Worm (Caenorhabditis elegans): ENCODE results near the gene C27H5.6.

C27H5.6 gene

DNA sequence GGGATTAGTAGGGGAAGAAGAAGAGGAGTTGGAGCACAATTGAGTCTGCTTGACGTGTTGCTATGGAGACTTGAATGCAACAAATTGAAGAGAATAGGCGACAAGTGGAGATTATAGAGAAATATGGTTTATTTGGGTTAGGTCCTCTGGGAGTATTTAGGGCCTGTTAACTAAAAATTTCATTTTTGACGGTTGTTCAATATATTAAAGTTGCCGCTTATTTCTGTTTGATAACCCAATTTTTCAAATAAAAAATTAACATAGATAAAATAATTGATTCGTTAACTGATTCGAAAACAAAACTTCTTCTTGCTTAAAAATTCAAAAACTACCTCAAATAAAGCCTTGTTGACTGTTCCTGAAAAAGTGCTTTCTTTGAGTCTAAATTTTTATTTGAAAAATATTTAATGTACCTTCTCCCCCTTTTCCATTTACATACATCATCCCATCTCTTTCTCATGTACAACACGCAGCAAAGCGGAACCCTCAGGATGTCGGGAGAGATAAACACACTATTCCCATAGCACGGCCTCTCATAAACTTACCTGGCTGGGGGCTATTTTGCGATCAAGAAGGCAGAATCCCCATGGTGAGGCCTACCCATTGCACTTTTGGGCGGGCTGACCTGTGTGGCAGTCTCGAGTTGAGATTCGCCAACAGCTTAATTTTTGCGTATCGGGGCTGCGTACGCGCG lies 15.6 kb downstream of the C27H5.6 start, which contains the start of gene dyf-13:
TSS of gene dyf-13 (minus strand) at position 51 of the 694 bp plus-strand sequence.
- TF ChIP-seq ref-1 (GFP tag; conservative IDR thresholded peaks at IDR 0.05) = no peak
- no peak for TF ChIP-seq flt-1 (GFP tag; IDR thresholded peaks at IDR 0.05)
- TF ChIP-seq T22C8.4 (GFP tag; IDR thresholded peaks at IDR 0.05) = no peak
- no peak for TF ChIP-seq med-1 (GFP tag; optimal IDR thresholded peaks at IDR 0.05; ENCODE audit: insufficient read depth)
- no peak for TF ChIP-seq tab-1 (GFP tag; IDR thresholded peaks at IDR 0.05)
- TF ChIP-seq cog-1 (tag; optimal IDR thresholded peaks at IDR 0.05) = no peak
- TF ChIP-seq ztf-23 (GFP tag; IDR thresholded peaks at IDR 0.05) = no peak
- no peak for TF ChIP-seq klf-2 (GFP tag; conservative IDR thresholded peaks at IDR 0.05)
- TF ChIP-seq ztf-29 (GFP tag; IDR thresholded peaks at IDR 0.05) = no peak

DNA sequence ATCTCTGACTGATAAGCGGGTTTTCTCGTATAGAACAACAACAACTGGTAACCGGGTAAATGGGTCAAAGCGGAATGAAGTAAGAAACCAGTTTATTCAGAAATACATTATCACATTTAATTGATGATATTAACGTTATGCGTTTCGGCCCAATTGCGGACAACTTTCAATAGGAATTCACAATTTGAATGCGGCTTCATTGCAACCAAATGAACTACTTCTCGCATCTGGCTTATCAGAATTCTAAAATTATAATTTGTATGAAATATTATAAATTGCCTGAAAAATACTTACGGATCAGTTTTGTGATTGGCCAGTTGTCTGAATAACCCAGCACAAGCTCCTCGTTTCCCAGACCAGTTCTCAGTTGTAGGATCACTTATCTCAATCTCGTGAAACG lies 18.3 kb downstream of the C27H5.6 start, which contains the start of gene col-36:
TSS of gene col-36 (minus strand) at position 101 of the 400 bp plus-strand sequence.
- no peak for TF ChIP-seq klf-2 (GFP tag; conservative IDR thresholded peaks at IDR 0.05)
- no peak for TF ChIP-seq ztf-29 (GFP tag; IDR thresholded peaks at IDR 0.05)
- no peak for TF ChIP-seq ztf-23 (GFP tag; IDR thresholded peaks at IDR 0.05)
- no peak for TF ChIP-seq tab-1 (GFP tag; IDR thresholded peaks at IDR 0.05)
- no peak for TF ChIP-seq med-1 (GFP tag; optimal IDR thresholded peaks at IDR 0.05; ENCODE audit: insufficient read depth)
- no peak for TF ChIP-seq ref-1 (GFP tag; conservative IDR thresholded peaks at IDR 0.05)
- no peak for TF ChIP-seq T22C8.4 (GFP tag; IDR thresholded peaks at IDR 0.05)
- no peak for TF ChIP-seq flt-1 (GFP tag; IDR thresholded peaks at IDR 0.05)
- no peak for TF ChIP-seq cog-1 (tag; optimal IDR thresholded peaks at IDR 0.05)

DNA sequence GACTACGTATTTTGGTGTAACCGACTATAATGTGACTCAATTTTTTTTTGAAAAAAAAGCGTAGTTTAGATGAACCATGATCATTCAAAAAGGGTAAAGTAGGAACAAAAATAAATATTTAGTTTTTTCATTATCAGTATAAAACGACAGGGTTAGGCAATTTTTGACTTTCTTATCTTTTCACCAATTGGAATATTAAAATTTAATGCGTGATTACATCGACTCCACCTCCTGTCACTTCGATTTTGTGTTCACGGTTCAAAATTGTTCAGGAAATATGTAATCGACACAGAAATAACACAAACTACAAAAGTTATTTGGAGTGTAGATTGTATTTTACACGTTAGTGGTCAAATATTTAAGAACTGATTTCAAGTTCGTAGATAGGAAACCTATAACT lies 20.2 kb downstream of the C27H5.6 start:
- TF ChIP-seq tab-1 (GFP tag; IDR thresholded peaks at IDR 0.05) (no peak), med-1 (GFP tag; optimal IDR thresholded peaks at IDR 0.05; ENCODE audit: insufficient read depth) (no peak), ztf-23 (GFP tag; IDR thresholded peaks at IDR 0.05) (no peak)

DNA sequence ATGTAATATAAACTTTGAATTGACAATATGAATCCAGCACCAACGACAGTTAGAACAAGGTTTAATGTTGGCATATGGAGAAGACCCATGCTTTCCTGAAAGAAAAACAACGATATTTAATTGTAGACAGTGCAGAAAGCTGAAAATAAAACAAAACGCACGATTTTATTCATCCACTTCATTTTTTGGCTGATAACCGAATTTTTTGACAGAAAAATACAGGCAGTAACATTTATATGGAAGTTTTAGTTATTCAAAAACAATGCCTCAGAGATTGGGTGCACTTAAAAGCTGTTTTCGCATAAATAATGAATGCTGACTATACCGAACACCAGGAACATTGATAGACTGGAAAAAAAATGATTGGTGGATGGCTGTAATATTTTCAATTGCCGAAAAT lies 21.3 kb downstream of the C27H5.6 start, which contains the start of gene mfsd-13.2:
TSS of gene mfsd-13.2 (minus strand) at position 101 of the 400 bp plus-strand sequence.
- no peak for TF ChIP-seq med-1 (GFP tag; optimal IDR thresholded peaks at IDR 0.05; ENCODE audit: insufficient read depth)
- no peak for TF ChIP-seq cog-1 (tag; optimal IDR thresholded peaks at IDR 0.05)
- no peak for TF ChIP-seq T22C8.4 (GFP tag; IDR thresholded peaks at IDR 0.05)
- no peak for TF ChIP-seq tab-1 (GFP tag; IDR thresholded peaks at IDR 0.05)
- no peak for TF ChIP-seq klf-2 (GFP tag; conservative IDR thresholded peaks at IDR 0.05)
- no peak for TF ChIP-seq ref-1 (GFP tag; conservative IDR thresholded peaks at IDR 0.05)
- TF ChIP-seq ztf-29 (GFP tag; IDR thresholded peaks at IDR 0.05) = no peak
- no peak for TF ChIP-seq flt-1 (GFP tag; IDR thresholded peaks at IDR 0.05)
- no peak for TF ChIP-seq ztf-23 (GFP tag; IDR thresholded peaks at IDR 0.05)

DNA sequence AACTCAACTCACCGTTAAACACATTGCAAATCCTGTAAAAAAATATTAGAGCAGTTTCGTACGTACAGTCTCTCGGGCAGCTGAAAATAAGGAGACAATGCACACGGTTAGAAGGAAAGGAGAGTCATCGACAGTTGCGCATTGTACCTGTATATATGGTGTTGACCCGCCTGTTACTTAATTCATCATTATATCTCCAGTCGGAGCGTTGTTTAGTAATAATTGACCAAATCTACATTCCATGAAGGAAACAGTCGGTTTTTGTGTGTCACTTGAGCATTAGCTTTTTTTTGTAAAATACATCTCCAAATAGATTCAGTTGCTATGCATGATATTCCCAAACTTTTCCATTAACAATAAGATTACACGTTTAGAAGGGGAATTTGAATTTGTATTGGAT lies 25.5 kb downstream of the C27H5.6 start, which contains the start of gene C27H5.12:
TSS of gene C27H5.12 (minus strand) at position 101 of the 400 bp plus-strand sequence.
- TF ChIP-seq tab-1 (GFP tag; IDR thresholded peaks at IDR 0.05) (no peak), med-1 (GFP tag; optimal IDR thresholded peaks at IDR 0.05; ENCODE audit: insufficient read depth) (no peak), klf-2 (GFP tag; conservative IDR thresholded peaks at IDR 0.05) (no peak), ztf-29 (GFP tag; IDR thresholded peaks at IDR 0.05) (no peak), ref-1 (GFP tag; conservative IDR thresholded peaks at IDR 0.05) (no peak), flt-1 (GFP tag; IDR thresholded peaks at IDR 0.05) (no peak), T22C8.4 (GFP tag; IDR thresholded peaks at IDR 0.05) (no peak)

DNA sequence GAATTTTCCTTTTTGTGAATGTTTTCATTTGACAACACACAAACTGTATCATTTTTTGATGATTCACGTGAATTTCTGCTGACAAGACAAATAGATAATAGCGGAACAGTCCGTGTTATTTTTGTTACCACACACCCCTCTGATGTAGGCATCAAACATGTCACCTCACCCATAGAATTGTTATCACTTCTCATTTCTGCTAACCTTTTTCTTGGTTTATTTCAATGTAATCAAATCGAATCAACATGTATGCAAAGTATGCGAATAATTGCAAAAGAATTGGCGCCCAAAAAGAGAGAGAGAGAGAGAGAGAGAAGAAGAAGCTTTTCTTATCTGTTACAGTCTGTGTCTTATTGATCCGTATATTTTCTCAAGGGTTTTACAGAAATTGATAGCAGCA lies 29.6 kb downstream of the C27H5.6 start:
- no peak for TF ChIP-seq ztf-29 (GFP tag; IDR thresholded peaks at IDR 0.05)
- no peak for TF ChIP-seq ztf-23 (GFP tag; IDR thresholded peaks at IDR 0.05)
- TF ChIP-seq klf-2 (GFP tag; conservative IDR thresholded peaks at IDR 0.05) = no peak
- TF ChIP-seq med-1 (GFP tag; optimal IDR thresholded peaks at IDR 0.05; ENCODE audit: insufficient read depth) = no peak
- no peak for TF ChIP-seq flt-1 (GFP tag; IDR thresholded peaks at IDR 0.05)
- TF ChIP-seq cog-1 (tag; optimal IDR thresholded peaks at IDR 0.05) = no peak
- no peak for TF ChIP-seq tab-1 (GFP tag; IDR thresholded peaks at IDR 0.05)
- TF ChIP-seq ref-1 (GFP tag; conservative IDR thresholded peaks at IDR 0.05) = no peak
- TF ChIP-seq T22C8.4 (GFP tag; IDR thresholded peaks at IDR 0.05) = no peak

DNA sequence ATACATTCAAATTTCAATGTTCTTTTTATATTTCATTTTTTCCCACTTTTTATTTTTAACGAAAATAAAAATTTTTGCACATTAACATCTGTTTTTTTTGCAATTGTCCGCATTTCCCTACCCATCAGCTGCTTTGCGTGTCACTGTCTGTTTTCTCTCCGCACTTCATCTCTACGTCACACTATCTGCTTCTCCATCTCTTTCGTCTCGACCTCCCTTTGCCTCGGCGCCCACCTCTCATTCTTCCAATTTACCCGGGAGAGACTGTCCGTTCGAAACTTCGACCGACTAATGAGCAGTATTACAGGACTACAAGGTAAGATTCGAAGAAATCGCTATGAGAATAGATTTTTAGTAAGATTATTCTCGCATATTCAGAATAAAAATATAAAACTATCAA lies 31.6 kb downstream of the C27H5.6 start, which contains the start of gene C27H5.2:
TSS of gene C27H5.2 (plus strand) at position 190 of the 400 bp plus-strand sequence.
- no peak for TF ChIP-seq ztf-29 (GFP tag; IDR thresholded peaks at IDR 0.05)
- TF ChIP-seq tab-1 (GFP tag; IDR thresholded peaks at IDR 0.05) = no peak
- no peak for TF ChIP-seq flt-1 (GFP tag; IDR thresholded peaks at IDR 0.05)
- TF ChIP-seq ztf-23 (GFP tag; IDR thresholded peaks at IDR 0.05) = no peak
- TF ChIP-seq cog-1 (tag; optimal IDR thresholded peaks at IDR 0.05) = no peak
- no peak for TF ChIP-seq ref-1 (GFP tag; conservative IDR thresholded peaks at IDR 0.05)
- no peak for TF ChIP-seq T22C8.4 (GFP tag; IDR thresholded peaks at IDR 0.05)
- no peak for TF ChIP-seq med-1 (GFP tag; optimal IDR thresholded peaks at IDR 0.05; ENCODE audit: insufficient read depth)
- TF ChIP-seq klf-2 (GFP tag; conservative IDR thresholded peaks at IDR 0.05) = no peak

DNA sequence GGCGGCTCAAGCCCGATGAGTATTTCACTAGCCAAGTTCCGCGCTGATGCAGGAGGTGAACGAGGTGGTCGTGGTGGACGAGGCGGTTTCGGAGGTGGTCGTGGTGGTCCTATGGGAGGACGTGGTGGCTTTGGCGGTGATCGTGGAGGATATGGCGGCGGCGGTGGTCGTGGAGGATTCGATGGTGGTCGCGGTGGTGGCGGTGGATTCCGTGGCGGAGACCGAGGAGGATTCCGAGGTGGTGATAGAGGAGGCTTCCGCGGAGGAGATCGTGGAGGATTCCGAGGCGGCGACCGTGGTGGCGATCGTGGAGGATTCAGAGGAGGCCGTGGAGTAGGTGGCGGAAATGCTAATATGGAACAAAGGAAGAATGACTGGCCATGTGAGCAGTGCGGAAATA lies 32.3 kb downstream of the C27H5.6 start:
- TF ChIP-seq cog-1 (tag; optimal IDR thresholded peaks at IDR 0.05) (no peak), tab-1 (GFP tag; IDR thresholded peaks at IDR 0.05) (no peak)

DNA sequence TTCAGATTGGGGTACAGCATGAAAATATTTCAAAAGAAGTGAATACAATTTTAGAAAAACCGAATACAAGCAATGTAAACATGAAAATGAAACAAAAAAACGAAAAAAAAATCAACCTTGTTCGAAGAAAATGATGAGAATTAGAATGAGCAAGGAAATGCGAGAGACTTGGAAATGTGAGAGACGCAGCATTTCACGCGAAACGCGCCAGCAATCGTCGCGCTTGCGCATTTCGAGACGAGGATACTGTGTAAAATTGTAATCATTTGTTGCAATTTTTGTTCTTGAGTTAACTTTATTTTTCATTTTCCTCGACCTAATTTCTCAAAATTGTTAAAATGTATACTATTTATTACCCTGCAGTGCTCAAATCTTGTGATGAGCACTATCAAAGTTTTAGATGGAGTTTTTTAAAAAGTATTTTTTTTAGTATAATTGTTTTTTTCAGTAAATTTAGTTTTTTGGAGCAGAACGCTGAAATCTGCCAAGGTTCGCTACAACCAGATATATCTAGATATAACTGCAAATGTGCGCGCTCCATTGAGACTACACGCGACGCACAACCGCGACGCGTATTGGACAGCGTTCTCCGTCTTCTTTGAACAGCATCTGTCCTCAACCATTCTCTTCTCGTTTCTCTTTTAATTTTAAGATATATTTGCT lies 34.9 kb downstream of the C27H5.6 start, which contains the start of gene fust-1:
TSS of gene fust-1 (plus strand) at position 613 of the 663 bp plus-strand sequence.
- TF ChIP-seq ztf-23 (GFP tag; IDR thresholded peaks at IDR 0.05) (peak; percentile 87), cog-1 (tag; optimal IDR thresholded peaks at IDR 0.05) (peak; percentile 94), flt-1 (GFP tag; IDR thresholded peaks at IDR 0.05) (peak; percentile 84), ztf-29 (GFP tag; IDR thresholded peaks at IDR 0.05) (no peak), med-1 (GFP tag; optimal IDR thresholded peaks at IDR 0.05; ENCODE audit: insufficient read depth) (peak; percentile 56), klf-2 (GFP tag; conservative IDR thresholded peaks at IDR 0.05) (peak; percentile 69; the same call in 1 of the 2 replicates), tab-1 (GFP tag; IDR thresholded peaks at IDR 0.05) (peak; percentile 72; the same call in 1 of the 2 replicates), ref-1 (GFP tag; conservative IDR thresholded peaks at IDR 0.05) (no peak), T22C8.4 (GFP tag; IDR thresholded peaks at IDR 0.05) (no peak)
